Comparison of ENCODE assay signal across 2 fruit fly cellular contexts in the genomic region with DNA sequence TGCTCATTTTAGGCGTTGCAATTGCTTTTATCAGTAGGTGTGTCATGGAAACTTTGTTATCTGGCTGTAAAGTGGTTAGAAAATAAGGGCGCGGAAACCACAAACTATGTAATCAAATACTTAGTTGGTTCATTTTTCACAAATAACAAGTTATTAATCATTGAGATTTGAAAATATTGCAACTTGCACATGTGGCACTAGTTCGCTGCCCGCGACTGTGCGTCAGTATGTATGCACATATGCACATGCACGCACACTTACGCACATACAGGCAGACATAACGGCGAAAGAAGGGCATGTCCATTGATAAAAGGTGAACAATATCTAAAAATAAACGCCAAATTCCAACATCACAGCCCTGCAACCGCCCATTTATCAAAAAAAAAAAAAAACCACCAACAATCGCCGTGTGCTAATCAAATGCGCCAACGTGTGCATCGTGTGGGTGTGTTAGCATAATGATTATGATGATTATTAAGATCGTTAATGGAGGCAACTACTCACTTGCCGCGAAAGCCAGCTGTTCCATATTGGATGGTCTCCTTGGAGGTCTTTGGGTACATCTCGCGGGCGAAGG.
TF ChIP-seq lines count a peak whose summit lies in the region.

No protein-coding gene starts in this region.

TF ChIP-seq in whole organism, embryonic, 481 proteins besides CTCF, POLR2A, EP300 and RAD21 (continued from another document and continues in another):
- TF ChIP-seq scrt (GFP tag; optimal IDR thresholded peaks at IDR 0.05; lab: Kevin White, UChicago) (peak; percentile 10), CG5180 (GFP tag; optimal IDR thresholded peaks at IDR 0.05; lab: Kevin White, UChicago) (peak; percentile 25), stc (GFP tag; IDR thresholded peaks at IDR 0.05; lab: Robert Waterston, UW) (0 out of 2 replicates have a peak, but pooled peaks have one; percentile 50), cato (GFP tag; optimal IDR thresholded peaks at IDR 0.05; lab: Kevin White, UChicago; ENCODE audit: borderline replicate concordance) (no peak), CG17359 (tag; optimal IDR thresholded peaks at IDR 0.05; lab: Kevin White, UChicago) (peak; percentile 70), CG8281 (tag; optimal IDR thresholded peaks at IDR 0.05; lab: Kevin White, UChicago) (no peak), CG17361 (GFP tag; IDR thresholded peaks at IDR 0.05; lab: Robert Waterston, UW) (peak; percentile 10; the same call in 2 of the 3 replicates), Hsf (GFP tag; optimal IDR thresholded peaks at IDR 0.05; lab: Kevin White, UChicago) (peak; percentile 43), hth (optimal IDR thresholded peaks at IDR 0.05; lab: Kevin White, UChicago) (no peak), CG1602 (GFP tag; optimal IDR thresholded peaks at IDR 0.05; lab: Kevin White, UChicago) (peak; percentile 3), CG11093 (GFP tag; IDR thresholded peaks at IDR 0.05; lab: Robert Waterston, UW) (no peak), CG2116 (GFP tag; optimal IDR thresholded peaks at IDR 0.05; lab: Kevin White, UChicago) (no peak), CG1603 (tag; optimal IDR thresholded peaks at IDR 0.05; lab: Kevin White, UChicago) (peak; percentile 75), CG10267 (tag; optimal IDR thresholded peaks at IDR 0.05; lab: Kevin White, UChicago) (peak; percentile 38), Ptx1 (GFP tag; IDR thresholded peaks at IDR 0.05; lab: Robert Waterston, UW) (peak; percentile 26; the same call in 1 of the 2 replicates), CG3726 (GFP tag; IDR thresholded peaks at IDR 0.05; lab: Robert Waterston, UW) (peak; percentile 35; the same call in 1 of the 3 replicates), so (GFP tag; IDR thresholded peaks at IDR 0.05; lab: Robert Waterston, UW) (peak; percentile 56; the same call in 1 of the 3 replicates), CG30403 (GFP tag; optimal IDR thresholded peaks at IDR 0.05; lab: Kevin White, UChicago) (peak; percentile 47), CG18764 (GFP tag; optimal IDR thresholded peaks at IDR 0.05; lab: Kevin White, UChicago) (no peak), Hr78 (GFP tag; optimal IDR thresholded peaks at IDR 0.05; lab: Kevin White, UChicago) (peak in 1 of 2 experiments; percentile 53), Atf-2 (GFP tag; optimal IDR thresholded peaks at IDR 0.05; lab: Kevin White, UChicago) (peak; percentile 13), Bgb (GFP tag; IDR thresholded peaks at IDR 0.05; lab: Robert Waterston, UW; ENCODE audit: partially characterized antibody) (no peak), gcm (GFP tag; optimal IDR thresholded peaks at IDR 0.05; lab: Kevin White, UChicago) (peak; percentile 21), CG9609 (GFP tag; optimal IDR thresholded peaks at IDR 0.05; lab: Kevin White, UChicago) (no peak), Hr3 (GFP tag; optimal IDR thresholded peaks at IDR 0.05; lab: Kevin White, UChicago) (peak; percentile 10), Ssrp (tag; optimal IDR thresholded peaks at IDR 0.05; lab: Kevin White, UChicago) (peak; percentile 41), CG31441 (GFP tag; IDR thresholded peaks at IDR 0.05; lab: Robert Waterston, UW) (peak; percentile 67; the same call in 1 of the 2 replicates), CG32772 (GFP tag; IDR thresholded peaks at IDR 0.05; lab: Robert Waterston, UW) (peak; percentile 23; the same call in 1 of the 2 replicates), crol (GFP tag; IDR thresholded peaks at IDR 0.05; lab: Robert Waterston, UW) (no peak), ind (GFP tag; optimal IDR thresholded peaks at IDR 0.05; lab: Kevin White, UChicago) (peak; percentile 39), sr (GFP tag; IDR thresholded peaks at IDR 0.05; lab: Robert Waterston, UW) (peak; percentile 76), CG1647 (GFP tag; optimal IDR thresholded peaks at IDR 0.05; lab: Kevin White, UChicago) (no peak), CG14050 (GFP tag; IDR thresholded peaks at IDR 0.05; lab: Robert Waterston, UW) (peak; percentile 48; the same call in 1 of the 3 replicates), CG8924 (tag; optimal IDR thresholded peaks at IDR 0.05; lab: Kevin White, UChicago) (peak; percentile 42), Optix (GFP tag; IDR thresholded peaks at IDR 0.05; lab: Robert Waterston, UW) (0 out of 3 replicates have a peak, but pooled peaks have one; percentile 17), prd (optimal IDR thresholded peaks at IDR 0.05; lab: Kevin White, UChicago) (no peak), prd (GFP tag; IDR thresholded peaks at IDR 0.05; lab: Robert Waterston, UW) (peak; percentile 53; the same call in 2 of the 3 replicates), CG32767 (GFP tag; IDR thresholded peaks at IDR 0.05; lab: Robert Waterston, UW) (peak; percentile 58; the same call in 1 of the 2 replicates), CG1233 (GFP tag; optimal IDR thresholded peaks at IDR 0.05; lab: Kevin White, UChicago) (peak; percentile 12), Atf6 (GFP tag; IDR thresholded peaks at IDR 0.05; lab: Robert Waterston, UW) (no peak), zen (tag; optimal IDR thresholded peaks at IDR 0.05; lab: Kevin White, UChicago) (no peak), CG7372 (GFP tag; IDR thresholded peaks at IDR 0.05; lab: Robert Waterston, UW) (no peak), Trl (optimal IDR thresholded peaks at IDR 0.05; lab: Kevin White, UChicago) (no peak), Trl (GFP tag; optimal IDR thresholded peaks at IDR 0.05; lab: Kevin White, UChicago) (no peak), fru (optimal IDR thresholded peaks at IDR 0.05; lab: Kevin White, UChicago) (no peak), CG4707 (GFP tag; optimal IDR thresholded peaks at IDR 0.05; lab: Kevin White, UChicago) (peak; percentile 19), ems (GFP tag; optimal IDR thresholded peaks at IDR 0.05; lab: Kevin White, UChicago) (no peak), CG9932 (GFP tag; IDR thresholded peaks at IDR 0.05; lab: Robert Waterston, UW) (no peak), hbn (GFP tag; IDR thresholded peaks at IDR 0.05; lab: Robert Waterston, UW; ENCODE audit: partially characterized antibody) (no peak), HLH4C (GFP tag; IDR thresholded peaks at IDR 0.05; lab: Robert Waterston, UW; ENCODE audit: partially characterized antibody) (no peak), Doc3 (GFP tag; IDR thresholded peaks at IDR 0.05; lab: Robert Waterston, UW; ENCODE audit: partially characterized antibody) (no peak), CG7963 (GFP tag; IDR thresholded peaks at IDR 0.05; lab: Robert Waterston, UW; ENCODE audit: partially characterized antibody) (no peak), Tbp (GFP tag; optimal IDR thresholded peaks at IDR 0.05; lab: Kevin White, UChicago) (no peak), shn (GFP tag; optimal IDR thresholded peaks at IDR 0.05; lab: Kevin White, UChicago) (peak; percentile 54), E2f2 (GFP tag; IDR thresholded peaks at IDR 0.05; lab: Robert Waterston, UW) (no peak), salm (tag; optimal IDR thresholded peaks at IDR 0.05; lab: Kevin White, UChicago) (peak; percentile 29), gcm2 (GFP tag; optimal IDR thresholded peaks at IDR 0.05; lab: Kevin White, UChicago) (no peak), croc (GFP tag; conservative IDR thresholded peaks at IDR 0.05; lab: Robert Waterston, UW) (no peak; the same call in 2 of the 3 replicates), Aef1 (GFP tag; IDR thresholded peaks at IDR 0.05; lab: Robert Waterston, UW) (0 out of 3 replicates have a peak, but pooled peaks have one; percentile 34), Jarid2 (GFP tag; optimal IDR thresholded peaks at IDR 0.05; lab: Kevin White, UChicago) (peak; percentile 13)

TF ChIP-seq in whole organism, prepupa, 60 proteins besides CTCF, POLR2A, EP300 and RAD21 (continued from another document):
- TF ChIP-seq CG1621 (tag; optimal IDR thresholded peaks at IDR 0.05; lab: Kevin White, UChicago) (no peak), cyc (GFP tag; optimal IDR thresholded peaks at IDR 0.05; lab: Kevin White, UChicago) (peak; percentile 56), CG11762 (GFP tag; optimal IDR thresholded peaks at IDR 0.05; lab: Kevin White, UChicago; ENCODE audit: insufficient read depth) (peak; percentile 38), ss (GFP tag; optimal IDR thresholded peaks at IDR 0.05; lab: Kevin White, UChicago) (peak; percentile 43 to 45), lz (GFP tag; optimal IDR thresholded peaks at IDR 0.05; lab: Kevin White, UChicago) (peak; percentile 61), Met (GFP tag; optimal IDR thresholded peaks at IDR 0.05; lab: Kevin White, UChicago) (peak; percentile 74), CG3919 (GFP tag; optimal IDR thresholded peaks at IDR 0.05; lab: Kevin White, UChicago) (peak; percentile 67), fkh (GFP tag; optimal IDR thresholded peaks at IDR 0.05; lab: Kevin White, UChicago) (no peak), Smox (GFP tag; optimal IDR thresholded peaks at IDR 0.05; lab: Kevin White, UChicago) (peak; percentile 62), CG6808 (GFP tag; optimal IDR thresholded peaks at IDR 0.05; lab: Kevin White, UChicago) (peak; percentile 51)
